Fruit fly (Drosophila melanogaster) whole organism, prepupa: ENCODE results near the gene Tmep.

Source experiments
- Blimp-1 ChIP-seq: fragments of 200-800 bp; sonication (Bioruptor generic); optimal IDR thresholded peaks from 3 replicates; lab custom pipeline; 2017; ENCODE audit warnings: missing biosample characterization, missing genetic modification characterization, mild to moderate bottlenecking, moderate library complexity, missing genetic modification reagents
- CG10631 ChIP-seq: fragments of 200-800 bp; sonication (Bioruptor generic); optimal IDR thresholded peaks from 2 replicates; lab custom pipeline; 2016; ENCODE audit warnings: missing biosample characterization, missing genetic modification characterization
- CG10669 ChIP-seq: fragments of 200-800 bp; sonication (Bioruptor generic); optimal IDR thresholded peaks from 3 replicates; lab custom pipeline; 2018; ENCODE audit warnings: missing biosample characterization, mild to moderate bottlenecking, missing genetic modification characterization, moderate library complexity
- CG11294 ChIP-seq: fragments of 200-800 bp; sonication (Bioruptor generic); IDR thresholded peaks from 2 replicates; pipeline ENCODE4 v1.3.6; 2022; ENCODE audit warnings: missing biosample characterization, missing genetic modification characterization
- CG11762 ChIP-seq: fragments of 200-800 bp; sonication (Bioruptor generic); optimal IDR thresholded peaks from 3 replicates; lab custom pipeline; 2016; ENCODE audit warnings: missing biosample characterization, missing genetic modification characterization; ENCODE audit not compliant: insufficient read depth
- CG11902 ChIP-seq: fragments of 200-800 bp; sonication (Bioruptor generic); optimal IDR thresholded peaks from 3 replicates; lab custom pipeline; 2016; ENCODE audit warnings: missing biosample characterization, missing genetic modification characterization
- CG15336 ChIP-seq: fragments of 200-800 bp; sonication (Bioruptor generic); IDR thresholded peaks from 2 replicates; pipeline ENCODE4 v1.3.6; 2022; ENCODE audit warnings: missing biosample characterization, missing genetic modification characterization
- CG1621 ChIP-seq: fragments of 200-800 bp; sonication (Bioruptor generic); optimal IDR thresholded peaks from 3 replicates; lab custom pipeline; 2018; ENCODE audit warnings: missing biosample characterization, mild to moderate bottlenecking, missing genetic modification characterization
- CG16779 ChIP-seq: fragments of 200-800 bp; sonication (Bioruptor generic); optimal IDR thresholded peaks from 3 replicates; lab custom pipeline; 2017; ENCODE audit warnings: missing biosample characterization, mild to moderate bottlenecking, missing genetic modification characterization
- CG31627 ChIP-seq: fragments of 200-800 bp; sonication (Bioruptor generic); optimal IDR thresholded peaks from 3 replicates; lab custom pipeline; 2016; ENCODE audit warnings: missing biosample characterization, missing genetic modification characterization
- CG32006 ChIP-seq: fragments of 200-800 bp; sonication (Bioruptor generic); optimal IDR thresholded peaks from 3 replicates; lab custom pipeline; 2017; ENCODE audit warnings: missing biosample characterization, mild to moderate bottlenecking, missing genetic modification characterization
- CG34406 ChIP-seq: fragments of 200-800 bp; sonication (Bioruptor generic); optimal IDR thresholded peaks from 3 replicates; lab custom pipeline; 2016; ENCODE audit warnings: missing biosample characterization, missing genetic modification characterization
- CG3919 ChIP-seq: fragments of 200-800 bp; sonication (Bioruptor generic); optimal IDR thresholded peaks from 3 replicates; lab custom pipeline; 2016; ENCODE audit warnings: missing biosample characterization, missing genetic modification characterization
- CG4318 ChIP-seq: fragments of 200-800 bp; sonication (Bioruptor generic); optimal IDR thresholded peaks from 3 replicates; lab custom pipeline; 2017; ENCODE audit warnings: missing biosample characterization, mild to moderate bottlenecking, missing genetic modification characterization
- CG6163 ChIP-seq: fragments of 200-800 bp; sonication (Bioruptor generic); IDR thresholded peaks from 3 replicates; pipeline ENCODE4 v1.3.6; 2022; ENCODE audit warnings: missing biosample characterization, missing genetic modification characterization
- CG6792 ChIP-seq: fragments of 200-800 bp; sonication (Bioruptor generic); optimal IDR thresholded peaks from 3 replicates; lab custom pipeline; 2016; ENCODE audit warnings: missing biosample characterization, missing genetic modification characterization
- CG6808 ChIP-seq: fragments of 200-800 bp; sonication (Bioruptor generic); optimal IDR thresholded peaks from 3 replicates; lab custom pipeline; 2017; ENCODE audit warnings: missing biosample characterization, missing genetic modification characterization, mild to moderate bottlenecking, moderate library complexity, missing genetic modification reagents
- CG6854 ChIP-seq: fragments of 200-800 bp; sonication (Bioruptor generic); optimal IDR thresholded peaks from 2 replicates; lab custom pipeline; 2017; ENCODE audit warnings: missing biosample characterization, mild to moderate bottlenecking, missing genetic modification characterization
- CG7368 ChIP-seq: fragments of 200-800 bp; sonication (Bioruptor generic); optimal IDR thresholded peaks from 3 replicates; lab custom pipeline; 2016; ENCODE audit warnings: missing biosample characterization, missing genetic modification characterization
- CG8119 ChIP-seq: fragments of 200-800 bp; sonication (Bioruptor generic); IDR thresholded peaks from 3 replicates; pipeline ENCODE4 v1.3.6; 2022; ENCODE audit warnings: missing biosample characterization, missing genetic modification characterization
- CG8632 ChIP-seq: fragments of 200-800 bp; sonication (Bioruptor generic); optimal IDR thresholded peaks from 3 replicates; lab custom pipeline; 2016; ENCODE audit warnings: missing biosample characterization, missing genetic modification characterization
- CG9139 ChIP-seq: fragments of 200-800 bp; sonication (Bioruptor generic); optimal IDR thresholded peaks from 3 replicates; lab custom pipeline; 2017; ENCODE audit warnings: missing biosample characterization, mild to moderate bottlenecking, missing genetic modification characterization
- Eip75B ChIP-seq: fragments of 200-800 bp; sonication (Bioruptor generic); optimal IDR thresholded peaks from 3 replicates; lab custom pipeline; 2016; ENCODE audit warnings: missing biosample characterization, missing genetic modification characterization
- Eip78C ChIP-seq: fragments of 200-800 bp; sonication (Bioruptor generic); peaks from one replicate; lab custom pipeline; 2016; ENCODE audit warnings: missing biosample characterization, missing genetic modification characterization
- Eip93F ChIP-seq: fragments of 200-800 bp; sonication (Bioruptor generic); optimal IDR thresholded peaks from 2 replicates; lab custom pipeline; 2016; ENCODE audit warnings: missing biosample characterization, mild to moderate bottlenecking, missing genetic modification characterization
- Ets21C ChIP-seq: fragments of 200-800 bp; sonication (Bioruptor generic); optimal IDR thresholded peaks from 3 replicates; lab custom pipeline; 2016; ENCODE audit warnings: missing biosample characterization, missing genetic modification characterization
- Ets96B ChIP-seq: fragments of 200-800 bp; optimal IDR thresholded peaks from 2 replicates; lab custom pipeline; 2019; ENCODE audit warnings: missing biosample characterization, mild to moderate bottlenecking, missing genetic modification characterization, moderate library complexity
- Hr38 ChIP-seq: sonication (Bioruptor generic); optimal IDR thresholded peaks from 2 replicates; lab custom pipeline; 2016; ENCODE audit warnings: missing biosample characterization, missing genetic modification characterization
- Hr39 ChIP-seq: fragments of 200-800 bp; sonication (Bioruptor generic); optimal IDR thresholded peaks from 2 replicates; lab custom pipeline; 2016; ENCODE audit warnings: missing biosample characterization, missing genetic modification characterization
- Hr4 ChIP-seq: fragments of 200-800 bp; sonication (Bioruptor generic); optimal IDR thresholded peaks from 3 replicates; lab custom pipeline; 2016; ENCODE audit warnings: missing biosample characterization, missing genetic modification characterization
- Lpt ChIP-seq: fragments of 200-800 bp; sonication (Bioruptor generic); optimal IDR thresholded peaks from 3 replicates; lab custom pipeline; 2016; ENCODE audit warnings: missing biosample characterization, missing genetic modification characterization
- Met ChIP-seq: fragments of 200-800 bp; sonication (Bioruptor generic); optimal IDR thresholded peaks from 3 replicates; lab custom pipeline; 2016; ENCODE audit warnings: missing biosample characterization, missing genetic modification characterization
- Smox ChIP-seq: fragments of 200-800 bp; sonication (Bioruptor generic); optimal IDR thresholded peaks from 3 replicates; lab custom pipeline; 2016; ENCODE audit warnings: missing biosample characterization, missing genetic modification characterization
- Sox102F ChIP-seq: fragments of 200-800 bp; sonication (Bioruptor generic); optimal IDR thresholded peaks from 2 replicates; lab custom pipeline; 2016; ENCODE audit warnings: missing biosample characterization, mild to moderate bottlenecking, missing genetic modification characterization
- Sox14 ChIP-seq: fragments of 200-800 bp; sonication (Bioruptor generic); optimal IDR thresholded peaks from 3 replicates; lab custom pipeline; 2016; ENCODE audit warnings: missing biosample characterization, missing genetic modification characterization
- achi ChIP-seq: fragments of 200-800 bp; sonication (Bioruptor generic); optimal IDR thresholded peaks from 3 replicates; lab custom pipeline; 2016; ENCODE audit warnings: missing biosample characterization, missing genetic modification characterization
- acj6 ChIP-seq: fragments of 200-800 bp; sonication (Bioruptor generic); optimal IDR thresholded peaks from 3 replicates; lab custom pipeline; 2016; ENCODE audit warnings: missing biosample characterization, missing genetic modification characterization
- cyc ChIP-seq: fragments of 200-800 bp; sonication (Bioruptor generic); optimal IDR thresholded peaks from 3 replicates; lab custom pipeline; 2016; ENCODE audit warnings: missing biosample characterization, missing genetic modification characterization
- dac ChIP-seq: fragments of 200-800 bp; sonication (Bioruptor generic); optimal IDR thresholded peaks from 2 replicates; lab custom pipeline; 2017; ENCODE audit warnings: missing biosample characterization, mild to moderate bottlenecking, missing genetic modification characterization
- dsx ChIP-seq: fragments of 200-800 bp; optimal IDR thresholded peaks from 3 replicates; lab custom pipeline; 2019; ENCODE audit warnings: missing biosample characterization, mild to moderate bottlenecking, missing genetic modification characterization, moderate library complexity; ENCODE audit not compliant: poor library complexity, severe bottlenecking
- eg ChIP-seq: fragments of 200-800 bp; sonication (Bioruptor generic); IDR thresholded peaks from 3 replicates; pipeline ENCODE4 v1.3.6; 2022; ENCODE audit warnings: missing biosample characterization, missing genetic modification characterization
- fd59A ChIP-seq: fragments of 200-800 bp; sonication (Bioruptor generic); optimal IDR thresholded peaks from 2 replicates; lab custom pipeline; 2017; ENCODE audit warnings: missing biosample characterization, mild to moderate bottlenecking, missing genetic modification characterization, missing genetic modification reagents
- fd85E ChIP-seq: fragments of 200-800 bp; sonication (Bioruptor generic); optimal IDR thresholded peaks from 3 replicates; lab custom pipeline; 2016; ENCODE audit warnings: missing biosample characterization, missing genetic modification characterization
- fkh ChIP-seq: fragments of 200-800 bp; sonication (Bioruptor generic); optimal IDR thresholded peaks from 3 replicates; lab custom pipeline; 2017; ENCODE audit warnings: missing biosample characterization, mild to moderate bottlenecking, missing genetic modification characterization, moderate library complexity
- net ChIP-seq: fragments of 200-800 bp; sonication (Bioruptor generic); optimal IDR thresholded peaks from 3 replicates; lab custom pipeline; 2016; ENCODE audit warnings: missing biosample characterization, missing genetic modification characterization
- pdm3 ChIP-seq: fragments of 200-800 bp; sonication (Bioruptor generic); optimal IDR thresholded peaks from 3 replicates; lab custom pipeline; 2016; ENCODE audit warnings: missing biosample characterization, missing genetic modification characterization
- spab ChIP-seq: fragments of 200-800 bp; sonication (Bioruptor generic); optimal IDR thresholded peaks from 2 replicates; lab custom pipeline; 2017; ENCODE audit warnings: missing biosample characterization, mild to moderate bottlenecking, missing genetic modification characterization, missing genetic modification reagents
- ss ChIP-seq, 2 experiments: fragments of 200-800 bp; sonication (Bioruptor generic); optimal IDR thresholded peaks; 2 replicates in 1 of 2; 3 replicates in 1 of 2; lab custom pipeline; 2017 to 2018; ENCODE audit warnings: mild to moderate bottlenecking in 2 of 2, missing biosample characterization in 2 of 2, missing genetic modification characterization in 2 of 2, moderate library complexity in 1 of 2
- svp ChIP-seq: fragments of 200-800 bp; sonication (Bioruptor generic); peaks from one replicate; lab custom pipeline; 2016; ENCODE audit warnings: missing biosample characterization, missing genetic modification characterization
- topi ChIP-seq: fragments of 200-800 bp; sonication (Bioruptor generic); optimal IDR thresholded peaks from 3 replicates; lab custom pipeline; 2016; ENCODE audit warnings: missing biosample characterization, missing genetic modification characterization
- vri ChIP-seq: fragments of 200-800 bp; sonication (Bioruptor generic); optimal IDR thresholded peaks from 3 replicates; lab custom pipeline; 2016; ENCODE audit warnings: missing biosample characterization, mild to moderate bottlenecking, missing genetic modification characterization

The Tmep gene

dm6 chr3L:1558178-1558788 is 10.7 kb upstream of the Tmep start, which contains the start of the genes Pex10 and CG12099:
Gene Pex10, plus strand, starts transcription at chr3L:1558228.
Gene CG12099, minus strand, starts transcription at chr3L:1558484.
- TF ChIP-seq Blimp-1 (GFP tag; lab: Kevin White, UChicago) (peak; percentile 58), Ets21C (GFP tag; lab: Kevin White, UChicago) (peak; percentile 69), CG3919 (GFP tag; lab: Kevin White, UChicago) (peak; percentile 84), Smox (GFP tag; lab: Kevin White, UChicago) (no peak), fd85E (GFP tag; lab: Kevin White, UChicago) (peak; percentile 20), Met (GFP tag; lab: Kevin White, UChicago) (no peak), CG6854 (GFP tag; lab: Kevin White, UChicago) (peak; percentile 69), CG11902 (GFP tag; lab: Kevin White, UChicago) (peak; percentile 79), Hr38 (no peak), CG1621 (peak; percentile 58), pdm3 (no peak), CG6163 (GFP tag; lab: Robert Waterston, UW) (peak; percentile 86), ss (GFP tag; optimal IDR thresholded peaks at IDR 0.05; lab: Kevin White, UChicago) (peak; percentile 69 to 76), CG8119 (GFP tag; lab: Robert Waterston, UW) (peak; percentile 60; the same call in 2 of the 3 replicates), Eip93F (GFP tag; lab: Kevin White, UChicago) (peak; percentile 58), CG11294 (GFP tag; lab: Robert Waterston, UW) (peak; percentile 75), Sox102F (GFP tag; lab: Kevin White, UChicago) (peak; percentile 82), CG6808 (GFP tag; lab: Kevin White, UChicago) (peak; percentile 78), CG34406 (GFP tag; lab: Kevin White, UChicago) (peak; percentile 78), vri (GFP tag; lab: Kevin White, UChicago) (peak; percentile 78), acj6 (GFP tag; lab: Kevin White, UChicago) (peak; percentile 88), CG7368 (GFP tag; lab: Kevin White, UChicago) (peak; percentile 69), fkh (GFP tag; lab: Kevin White, UChicago) (no peak), dac (peak; percentile 82), CG10669 (GFP tag; lab: Kevin White, UChicago) (peak; percentile 73), eg (peak; percentile 81), CG31627 (GFP tag; lab: Kevin White, UChicago) (peak; percentile 83), CG8632 (GFP tag; lab: Kevin White, UChicago) (peak; percentile 81), cyc (GFP tag; lab: Kevin White, UChicago) (peak; percentile 78), dsx (GFP tag; lab: Kevin White, UChicago) (peak; percentile 65), CG10631 (peak; percentile 94), Eip78C (GFP tag; lab: Kevin White, UChicago) (peak; percentile 79), CG32006 (peak; percentile 83), CG11762 (GFP tag; lab: Kevin White, UChicago) (peak; percentile 65), CG9139 (GFP tag; lab: Kevin White, UChicago) (peak; percentile 39), Hr39 (GFP tag; lab: Kevin White, UChicago) (peak; percentile 80), CG6792 (GFP tag; lab: Kevin White, UChicago) (peak; percentile 80), CG16779 (tag; lab: Kevin White, UChicago) (peak; percentile 42), fd59A (GFP tag; lab: Kevin White, UChicago) (peak; percentile 67), CG15336 (peak; percentile 74), Ets96B (tag; lab: Kevin White, UChicago) (peak; percentile 71), spab (GFP tag; lab: Kevin White, UChicago) (peak; percentile 38), svp (GFP tag; lab: Kevin White, UChicago) (peak; percentile 92), topi (GFP tag; lab: Kevin White, UChicago) (peak; percentile 75), Hr4 (GFP tag; lab: Kevin White, UChicago) (peak; percentile 81), Sox14 (GFP tag; lab: Kevin White, UChicago) (peak; percentile 80), Lpt (GFP tag; lab: Kevin White, UChicago) (peak; percentile 62), achi (peak; percentile 86), CG4318 (GFP tag; lab: Kevin White, UChicago) (peak; percentile 68), Eip75B (GFP tag; lab: Kevin White, UChicago) (no peak), net (peak; percentile 76)
